Worm (Caenorhabditis elegans): ENCODE measurements around the gene C18H2.5.

DNA sequence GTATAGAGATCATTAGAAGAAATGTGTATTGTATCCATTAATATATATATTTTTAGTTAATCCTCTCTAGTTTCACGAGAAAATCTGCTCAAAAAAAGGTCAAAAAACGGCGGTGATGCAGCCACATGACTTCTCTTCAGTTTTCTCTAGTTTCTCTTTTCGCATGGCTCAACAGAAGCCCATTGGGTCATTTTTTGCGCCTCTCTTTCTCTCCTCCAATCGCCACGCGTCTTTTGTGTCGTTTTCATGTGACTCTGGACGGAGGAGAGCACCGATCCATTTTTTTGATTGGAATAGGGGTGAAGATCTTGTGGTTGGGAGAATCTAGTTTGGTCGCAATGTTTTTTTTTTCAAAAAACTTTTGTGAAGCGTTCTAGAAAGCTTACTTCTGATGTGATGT lies 26.7 kb upstream of the C18H2.5 start:
- TF ChIP-seq ceh-40 (GFP tag; IDR thresholded peaks at IDR 0.05) (no peak), hlh-26 (GFP tag; conservative IDR thresholded peaks at IDR 0.05) (no peak), unc-62 (GFP tag; optimal IDR thresholded peaks at IDR 0.05) (no peak), ceh-27 (GFP tag; optimal IDR thresholded peaks at IDR 0.05) (no peak), ama-1 (optimal IDR thresholded peaks at IDR 0.05) (no peak), ama-1 (GFP tag; optimal IDR thresholded peaks at IDR 0.05) (no peak), F49E8.2 (tag; optimal IDR thresholded peaks at IDR 0.05; ENCODE audit: insufficient read depth) (no peak), rpc-1 (optimal IDR thresholded peaks at IDR 0.05) (no peak), rpc-1 (tag; optimal IDR thresholded peaks at IDR 0.05) (no peak), mel-28 (tag; optimal IDR thresholded peaks at IDR 0.05; ENCODE audit: borderline replicate concordance) (no peak), pbrm-1 (GFP tag; IDR thresholded peaks at IDR 0.05) (peak; percentile 44; the same call in 1 of the 2 replicates), hmg-1.2 (GFP tag; IDR thresholded peaks at IDR 0.05) (peak; percentile 21; the same call in 1 of the 2 replicates), lir-1 (GFP tag; conservative IDR thresholded peaks at IDR 0.05) (no peak), unc-130 (GFP tag; optimal IDR thresholded peaks at IDR 0.05) (no peak), fkh-3 (tag; optimal IDR thresholded peaks at IDR 0.05) (no peak)
